Fruit fly (Drosophila melanogaster) whole organism: ENCODE data around the gene Patr-1.

Source experiments
- pan ChIP-seq: fragments of >200 bp; optimal IDR thresholded peaks from 2 replicates; lab custom pipeline; 2017
- psq ChIP-seq: fragments of >200 bp; optimal IDR thresholded peaks from 2 replicates; lab custom pipeline; 2017
- usp ChIP-seq: fragments of >200 bp; optimal IDR thresholded peaks from 2 replicates; lab custom pipeline; 2017; ENCODE audit warnings: missing biosample characterization, missing genetic modification characterization, mixed read lengths

DNA sequence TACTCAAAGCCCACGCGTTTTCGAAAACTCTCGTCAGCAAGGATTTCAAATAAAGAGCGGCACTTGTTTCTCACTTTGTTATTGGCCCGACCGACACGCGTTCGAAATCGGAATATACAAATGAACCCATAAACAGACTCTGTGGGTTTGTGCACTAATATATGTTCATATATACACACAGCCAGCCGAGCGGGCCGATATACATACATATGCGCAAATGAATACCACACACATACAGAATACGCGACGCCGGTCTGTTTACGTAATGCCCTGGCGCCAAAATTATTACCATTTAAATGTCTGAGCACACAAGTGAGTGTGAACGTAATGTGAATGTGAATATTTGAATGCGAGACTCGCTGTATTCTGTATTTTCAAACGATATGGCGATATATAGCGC lies 24.4 kb downstream of the Patr-1 start:
- TF ChIP-seq psq (lab: Kevin White, UChicago) (no peak), usp (GFP tag; lab: Kevin White, UChicago) (no peak), pan (lab: Kevin White, UChicago) (no peak)
